Fruit fly (Drosophila melanogaster): Measurements from ENCODE around the gene CG1677.

Gene CG1677

dm6 chrX:7335524-7335991 lies 70.0 kb downstream of the CG1677 start (continued):
- peak; percentile 27 for TF ChIP-seq CG8290 (GFP tag; optimal IDR thresholded peaks at IDR 0.05)
- TF ChIP-seq CG8290 (tag; optimal IDR thresholded peaks at IDR 0.05), result no peak
- TF ChIP-seq nom (GFP tag; optimal IDR thresholded peaks at IDR 0.05), result peak; percentile 62
- TF ChIP-seq YL-1 (GFP tag; optimal IDR thresholded peaks at IDR 0.05), result no peak
- TF ChIP-seq dysf (GFP tag; IDR thresholded peaks at IDR 0.05), result 0 out of 3 replicates have a peak, but pooled peaks have one; percentile 20
- peak; percentile 84 for TF ChIP-seq Ssrp (tag; optimal IDR thresholded peaks at IDR 0.05)
- TF ChIP-seq phol (tag; optimal IDR thresholded peaks at IDR 0.05), result peak; percentile 58
- peak; percentile 93 for TF ChIP-seq CG6654 (GFP tag; optimal IDR thresholded peaks at IDR 0.05)
- peak; percentile 71 for TF ChIP-seq gem (tag; optimal IDR thresholded peaks at IDR 0.05)
- TF ChIP-seq dmrt11E (tag; optimal IDR thresholded peaks at IDR 0.05), result peak; percentile 74
- TF ChIP-seq pnt (GFP tag; optimal IDR thresholded peaks at IDR 0.05), result no peak
- TF ChIP-seq Blimp-1 (GFP tag; optimal IDR thresholded peaks at IDR 0.05), result peak; percentile 69
- peak; percentile 56 for TF ChIP-seq lbe (GFP tag; optimal IDR thresholded peaks at IDR 0.05)
- TF ChIP-seq al (GFP tag; IDR thresholded peaks at IDR 0.05), result no peak
- no peak for TF ChIP-seq CG9932 (GFP tag; IDR thresholded peaks at IDR 0.05)
- no peak for TF ChIP-seq Bteb2 (GFP tag; optimal IDR thresholded peaks at IDR 0.05)
- peak; percentile 51 for TF ChIP-seq D19A (tag; optimal IDR thresholded peaks at IDR 0.05)
- TF ChIP-seq stc (GFP tag; IDR thresholded peaks at IDR 0.05), result no peak
- TF ChIP-seq Drgx (GFP tag; IDR thresholded peaks at IDR 0.05), result peak; percentile 60
- peak; percentile 19 for TF ChIP-seq Oli (tag; optimal IDR thresholded peaks at IDR 0.05)
- peak; percentile 12 for TF ChIP-seq CG8281 (tag; optimal IDR thresholded peaks at IDR 0.05)
- TF ChIP-seq Spps (tag; optimal IDR thresholded peaks at IDR 0.05), result peak; percentile 52
- no peak for TF ChIP-seq az2 (GFP tag; optimal IDR thresholded peaks at IDR 0.05)
- TF ChIP-seq corto (GFP tag; optimal IDR thresholded peaks at IDR 0.05), result peak; percentile 60
- no peak for TF ChIP-seq Meics (GFP tag; optimal IDR thresholded peaks at IDR 0.05)
- no peak for TF ChIP-seq ranshi (GFP tag; IDR thresholded peaks at IDR 0.05)
- TF ChIP-seq CG18599 (GFP tag; optimal IDR thresholded peaks at IDR 0.05), result peak; percentile 4
- peak; percentile 29 for TF ChIP-seq CG12769 (tag; optimal IDR thresholded peaks at IDR 0.05)
- no peak for TF ChIP-seq peb (GFP tag; IDR thresholded peaks at IDR 0.05)
- TF ChIP-seq fd96Cb (tag; optimal IDR thresholded peaks at IDR 0.05), result peak; percentile 42
- TF ChIP-seq amos (GFP tag; IDR thresholded peaks at IDR 0.05; ENCODE audit: partially characterized antibody), result no peak
- TF ChIP-seq twi (tag; optimal IDR thresholded peaks at IDR 0.05), result peak; percentile 26
- no peak for TF ChIP-seq pzg (GFP tag; optimal IDR thresholded peaks at IDR 0.05)
- no peak for TF ChIP-seq Rx (GFP tag; IDR thresholded peaks at IDR 0.05)
- TF ChIP-seq CG10979 (tag; optimal IDR thresholded peaks at IDR 0.05), result peak; percentile 75
- TF ChIP-seq CG10267 (tag; optimal IDR thresholded peaks at IDR 0.05), result peak; percentile 56
- no peak for TF ChIP-seq da (GFP tag; optimal IDR thresholded peaks at IDR 0.05)
- no peak for TF ChIP-seq CG3281 (GFP tag; optimal IDR thresholded peaks at IDR 0.05)
- peak; percentile 11 for TF ChIP-seq CoRest (tag; optimal IDR thresholded peaks at IDR 0.05)
- TF ChIP-seq sens (GFP tag), result peak; percentile 94
- peak; percentile 24 for TF ChIP-seq CG6254 (GFP tag; optimal IDR thresholded peaks at IDR 0.05)
- peak; percentile 69 for TF ChIP-seq unpg (GFP tag; optimal IDR thresholded peaks at IDR 0.05)
- TF ChIP-seq Xrp1 (GFP tag; IDR thresholded peaks at IDR 0.05), result peak; percentile 66
- TF ChIP-seq CG6683 (GFP tag; optimal IDR thresholded peaks at IDR 0.05), result no peak
- TF ChIP-seq CG16815 (GFP tag; optimal IDR thresholded peaks at IDR 0.05), result peak; percentile 7
- 0 out of 3 replicates have a peak, but pooled peaks have one; percentile 34 for TF ChIP-seq H15 (GFP tag; IDR thresholded peaks at IDR 0.05)
- peak; percentile 59 for TF ChIP-seq CG17829 (tag; optimal IDR thresholded peaks at IDR 0.05)
- TF ChIP-seq CG1603 (tag; optimal IDR thresholded peaks at IDR 0.05), result peak; percentile 66
- TF ChIP-seq sens-2 (GFP tag; IDR thresholded peaks at IDR 0.05), result peak; percentile 19
- TF ChIP-seq CG15601 (tag; optimal IDR thresholded peaks at IDR 0.05), result peak; percentile 66

All from whole organism, embryonic.